Worm (Caenorhabditis elegans) whole organism, late embryonic: Measurements from ENCODE around the gene atz-1.

Experiments used
- C08G9.2 ChIP-seq: sonication (generic microtip); optimal IDR thresholded peaks from 2 replicates; lab custom pipeline; 2016; ENCODE audit warnings: mild to moderate bottlenecking, missing genetic modification characterization, moderate library complexity, missing compliant biosample characterization
- C38D4.7 ChIP-seq: fragments of 200-800 bp; sonication (Bioruptor generic); optimal IDR thresholded peaks from 2 replicates; lab custom pipeline; 2018; ENCODE audit warnings: mild to moderate bottlenecking, missing genetic modification characterization, moderate library complexity, missing compliant biosample characterization
- K02D7.2 ChIP-seq: sonication (generic microtip); optimal IDR thresholded peaks from 2 replicates; lab custom pipeline; 2017; ENCODE audit warnings: mild to moderate bottlenecking, missing genetic modification characterization, missing compliant biosample characterization
- T23F11.4 ChIP-seq: fragments of 200-800 bp; sonication (Bioruptor generic); optimal IDR thresholded peaks from 2 replicates; lab custom pipeline; 2018; ENCODE audit warnings: mild to moderate bottlenecking, missing genetic modification characterization, missing compliant biosample characterization
- Y22D7AL.16 ChIP-seq: sonication (generic microtip); optimal IDR thresholded peaks from 2 replicates; lab custom pipeline; 2016; ENCODE audit warnings: missing genetic modification characterization, missing compliant biosample characterization
- ceh-14 ChIP-seq: sonication (generic microtip); optimal IDR thresholded peaks from 2 replicates; lab custom pipeline; 2016; ENCODE audit warnings: missing genotype, missing genetic modification characterization, missing compliant biosample characterization
- ceh-18 ChIP-seq: sonication (generic microtip); optimal IDR thresholded peaks from 2 replicates; lab custom pipeline; 2016; ENCODE audit warnings: missing genetic modification characterization, missing compliant biosample characterization
- ceh-2 ChIP-seq: sonication (generic microtip); optimal IDR thresholded peaks from 2 replicates; lab custom pipeline; 2016; ENCODE audit warnings: missing genotype, missing genetic modification characterization, missing compliant biosample characterization
- ceh-24 ChIP-seq: sonication (generic microtip); optimal IDR thresholded peaks from 2 replicates; lab custom pipeline; 2016; ENCODE audit warnings: mild to moderate bottlenecking, missing genetic modification characterization, missing compliant biosample characterization
- ceh-30 ChIP-seq: fragments of 150-350 bp; optimal IDR thresholded peaks from 2 replicates; lab custom pipeline; 2014; ENCODE audit warnings: missing biosample characterization, missing genetic modification characterization
- ceh-34 ChIP-seq: sonication (generic microtip); optimal IDR thresholded peaks from 2 replicates; lab custom pipeline; 2016; ENCODE audit warnings: mild to moderate bottlenecking, missing genetic modification characterization, missing compliant biosample characterization
- ceh-48 ChIP-seq: sonication (generic microtip); optimal IDR thresholded peaks from 2 replicates; lab custom pipeline; 2016; ENCODE audit warnings: missing genetic modification characterization, inconsistent platforms, missing compliant biosample characterization
- dmd-4 ChIP-seq: sonication (generic microtip); optimal IDR thresholded peaks from 2 replicates; lab custom pipeline; 2016; ENCODE audit warnings: borderline replicate concordance, missing genetic modification characterization, missing compliant biosample characterization
- dve-1 ChIP-seq: sonication (generic microtip); optimal IDR thresholded peaks from 2 replicates; lab custom pipeline; 2017; ENCODE audit warnings: antibody characterized with exemption, mild to moderate bottlenecking, missing genetic modification characterization, missing compliant biosample characterization
- elt-2 ChIP-seq: sonication (generic microtip); optimal IDR thresholded peaks from 2 replicates; lab custom pipeline; 2016; ENCODE audit warnings: missing genetic modification reagents, missing genetic modification characterization, missing compliant biosample characterization
- ets-4 ChIP-seq: sonication (generic microtip); optimal IDR thresholded peaks from 2 replicates; lab custom pipeline; 2016; ENCODE audit warnings: missing genetic modification characterization, missing compliant biosample characterization
- eyg-1 ChIP-seq: sonication (generic microtip); optimal IDR thresholded peaks from 2 replicates; lab custom pipeline; 2016; ENCODE audit warnings: missing genotype, missing genetic modification characterization, missing compliant biosample characterization
- hlh-15 ChIP-seq: sonication (generic microtip); optimal IDR thresholded peaks from 2 replicates; lab custom pipeline; 2016; ENCODE audit warnings: missing genetic modification characterization, missing compliant biosample characterization
- hlh-6 ChIP-seq: sonication (generic microtip); optimal IDR thresholded peaks from 2 replicates; lab custom pipeline; 2016; ENCODE audit warnings: missing genotype, missing genetic modification characterization, missing compliant biosample characterization
- hlh-8 ChIP-seq: sonication (generic microtip); optimal IDR thresholded peaks from 2 replicates; lab custom pipeline; 2016; ENCODE audit warnings: missing genotype, missing genetic modification characterization, missing compliant biosample characterization
- mec-3 ChIP-seq: sonication (generic microtip); optimal IDR thresholded peaks from 2 replicates; lab custom pipeline; 2016; ENCODE audit warnings: borderline replicate concordance, missing genetic modification characterization, missing compliant biosample characterization
- npax-4 ChIP-seq: sonication (generic microtip); optimal IDR thresholded peaks from 2 replicates; lab custom pipeline; 2016; ENCODE audit warnings: missing genetic modification characterization, missing compliant biosample characterization
- odd-2 ChIP-seq: sonication (generic microtip); optimal IDR thresholded peaks from 2 replicates; lab custom pipeline; 2017; ENCODE audit warnings: antibody characterized with exemption, mild to moderate bottlenecking, missing genetic modification characterization, missing compliant biosample characterization
- pag-3 ChIP-seq: sonication (generic microtip); optimal IDR thresholded peaks from 2 replicates; lab custom pipeline; 2016; ENCODE audit warnings: missing compliant biosample characterization, missing genetic modification characterization, borderline replicate concordance
- pax-1 ChIP-seq: fragments of 150-350 bp; optimal IDR thresholded peaks from 2 replicates; lab custom pipeline; 2014; ENCODE audit warnings: missing biosample characterization, missing genetic modification characterization
- pha-2 ChIP-seq: sonication (generic microtip); optimal IDR thresholded peaks from 2 replicates; lab custom pipeline; 2017; ENCODE audit warnings: mild to moderate bottlenecking, missing genetic modification characterization, missing compliant biosample characterization
- rnt-1 ChIP-seq: sonication (generic microtip); optimal IDR thresholded peaks from 2 replicates; lab custom pipeline; 2016; ENCODE audit warnings: missing genetic modification characterization, missing compliant biosample characterization
- sdc-2 ChIP-seq: sonication (generic microtip); optimal IDR thresholded peaks from 2 replicates; lab custom pipeline; 2016; ENCODE audit warnings: missing genotype, missing genetic modification characterization, missing compliant biosample characterization
- sox-4 ChIP-seq: sonication (generic microtip); optimal IDR thresholded peaks from 2 replicates; lab custom pipeline; 2017; ENCODE audit warnings: mild to moderate bottlenecking, missing genetic modification characterization, inconsistent platforms, missing compliant biosample characterization
- tbx-2 ChIP-seq: sonication (generic microtip); optimal IDR thresholded peaks from 2 replicates; lab custom pipeline; 2016; ENCODE audit warnings: missing genetic modification characterization, missing compliant biosample characterization
- unc-42 ChIP-seq: sonication (generic microtip); optimal IDR thresholded peaks from 2 replicates; lab custom pipeline; 2016; ENCODE audit warnings: missing genotype, missing genetic modification characterization, missing compliant biosample characterization
- ztf-16 ChIP-seq: sonication (generic microtip); optimal IDR thresholded peaks from 2 replicates; lab custom pipeline; 2017; ENCODE audit warnings: missing genetic modification characterization, missing compliant biosample characterization

atz-1 gene

DNA sequence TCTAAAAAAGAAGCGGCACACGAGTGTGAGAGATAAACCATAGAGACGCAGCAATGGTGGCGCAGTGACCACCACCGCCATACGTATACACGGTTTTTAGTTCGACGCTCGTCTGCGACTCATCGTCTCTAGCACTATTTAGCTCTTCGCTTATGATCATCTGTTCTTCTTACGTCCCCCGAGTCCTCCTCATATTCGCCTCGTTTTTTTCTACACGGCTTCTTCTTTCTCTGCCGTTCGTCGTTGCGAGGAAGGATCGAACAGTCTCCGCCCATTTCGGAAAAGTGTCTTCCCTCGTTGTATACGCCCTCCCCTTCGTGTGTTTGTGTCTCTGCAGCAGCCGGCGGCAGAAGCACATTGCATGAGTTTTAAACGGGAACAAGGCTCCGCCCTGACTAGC is 11.0 kb downstream of the atz-1 start:
- TF ChIP-seq C08G9.2 (tag; lab: Kevin White, UChicago) (peak; percentile 5), ceh-2 (no peak), pha-2 (tag; lab: Kevin White, UChicago) (no peak), sdc-2 (peak; percentile 2), dve-1 (tag; lab: Kevin White, UChicago) (no peak), hlh-6 (tag; lab: Kevin White, UChicago) (peak; percentile 9), ceh-24 (tag; lab: Kevin White, UChicago) (no peak), npax-4 (tag; lab: Kevin White, UChicago) (no peak), dmd-4 (tag; lab: Kevin White, UChicago) (no peak), T23F11.4 (GFP tag; lab: Kevin White, UChicago) (no peak), Y22D7AL.16 (no peak), mec-3 (no peak)

DNA sequence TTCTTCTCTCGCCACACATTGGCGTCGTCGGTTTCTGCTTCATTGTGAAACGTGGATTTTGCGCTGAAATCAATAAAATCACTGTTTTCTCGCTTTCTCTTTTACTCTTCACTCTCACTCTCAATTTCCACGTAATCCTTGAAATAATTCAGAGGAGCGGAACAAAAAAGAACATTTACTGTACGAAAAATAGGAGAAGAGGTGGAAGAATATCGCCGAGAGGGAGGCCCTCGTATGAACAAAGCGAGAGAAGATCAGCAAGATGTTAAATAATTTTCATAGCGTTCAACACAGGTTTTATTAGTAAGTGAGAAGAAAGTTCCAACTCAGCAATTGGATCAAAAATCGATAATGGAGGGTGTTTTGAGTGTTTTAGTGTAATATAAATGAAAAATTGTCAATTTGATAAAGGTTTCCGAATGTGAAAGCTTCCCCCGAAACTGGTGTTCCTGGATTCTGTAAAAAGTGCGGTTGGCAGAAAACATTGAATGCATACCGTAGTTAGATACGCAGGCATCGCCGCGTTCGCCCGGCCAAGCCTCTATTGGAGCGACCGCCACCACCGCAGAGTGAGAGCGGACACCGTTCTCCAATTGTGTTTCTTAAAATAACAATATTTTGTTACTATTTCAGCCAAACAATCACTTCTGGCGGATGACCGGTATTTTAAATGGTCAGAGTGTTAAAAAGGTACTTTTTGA is 14.4 kb downstream of the atz-1 start, which contains the start of the genes ccr-4 and ZC518.8:
Gene ccr-4 (plus strand): TSS at position 151 of the 701 bp plus-strand sequence.
Gene ZC518.8 (minus strand): TSS at position 517 of the 701 bp plus-strand sequence.
- TF ChIP-seq pag-3 (tag; lab: Kevin White, UChicago) (no peak), ceh-14 (tag; lab: Kevin White, UChicago) (no peak), tbx-2 (no peak), ceh-34 (tag; lab: Kevin White, UChicago) (no peak), sox-4 (tag; lab: Kevin White, UChicago) (no peak)

ce11 chrIV:12360742-12361195 is 15.2 kb downstream of the atz-1 start, which contains the start of gene sec-24.2:
sec-24.2 (minus strand) TSS chrIV:12360792.
- TF ChIP-seq ceh-48 (tag; lab: Kevin White, UChicago) (no peak), hlh-15 (tag; lab: Kevin White, UChicago) (no peak), pax-1 (tag; lab: Kevin White, UChicago) (no peak), odd-2 (tag; lab: Kevin White, UChicago) (no peak), C38D4.7 (GFP tag; lab: Kevin White, UChicago) (no peak)

DNA sequence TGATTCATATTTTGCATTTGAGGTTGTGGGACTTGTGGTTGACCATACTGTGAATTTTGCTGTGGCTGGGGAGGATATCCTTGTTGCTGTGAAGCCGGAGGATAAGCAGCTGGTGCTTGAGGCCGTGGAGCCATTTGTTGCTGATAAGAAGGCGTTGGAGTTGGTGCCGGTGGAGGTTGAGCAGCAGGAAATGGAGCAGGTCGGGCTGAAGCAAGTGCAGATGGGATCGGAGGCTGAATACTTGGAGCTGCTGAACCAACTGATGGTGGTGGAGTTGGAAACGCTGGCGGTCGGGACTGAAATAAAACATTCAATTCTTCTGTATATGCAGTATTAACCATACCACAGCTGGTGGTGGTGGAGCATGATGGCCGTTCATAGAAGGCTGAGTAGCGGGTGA is 15.9 kb downstream of the atz-1 start:
- TF ChIP-seq dve-1 (tag; lab: Kevin White, UChicago) (no peak), ets-4 (tag; lab: Kevin White, UChicago) (no peak), C38D4.7 (GFP tag; lab: Kevin White, UChicago) (no peak)

ce11 chrIV:12350235-12350634 is 25.7 kb downstream of the atz-1 start:
- TF ChIP-seq unc-42 (tag; lab: Kevin White, UChicago) (peak; percentile 37), eyg-1 (tag; lab: Kevin White, UChicago) (no peak)

DNA sequence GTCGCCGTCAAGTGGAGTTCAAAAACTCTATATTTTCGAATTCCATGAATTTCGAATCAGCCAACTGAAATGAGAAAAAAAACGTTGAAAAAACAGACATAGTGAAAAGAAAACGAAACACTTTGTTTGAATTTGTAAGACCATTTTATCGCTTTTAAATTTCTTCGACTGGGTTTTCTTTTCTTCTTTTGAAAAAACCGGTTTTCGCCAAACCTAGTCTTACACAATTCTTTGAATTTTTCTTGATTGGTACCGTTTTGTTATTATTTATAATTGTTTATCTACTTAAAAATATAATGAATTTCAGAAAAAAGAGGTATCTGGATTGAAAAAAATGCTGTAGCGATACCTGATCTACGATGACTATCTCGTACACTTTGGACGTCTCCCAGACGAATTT is 26.3 kb downstream of the atz-1 start, which contains the start of gene best-22:
Gene best-22 (plus strand): TSS at position 301 of the 400 bp plus-strand sequence.
- TF ChIP-seq ceh-48 (tag; lab: Kevin White, UChicago) (no peak), hlh-8 (no peak), hlh-15 (tag; lab: Kevin White, UChicago) (no peak), rnt-1 (no peak), sdc-2 (no peak), K02D7.2 (tag; lab: Kevin White, UChicago) (no peak), odd-2 (tag; lab: Kevin White, UChicago) (no peak), ztf-16 (tag; lab: Kevin White, UChicago) (no peak), ceh-2 (no peak), Y22D7AL.16 (no peak), ceh-14 (tag; lab: Kevin White, UChicago) (no peak), ceh-18 (tag; lab: Kevin White, UChicago) (no peak), ceh-30 (tag; lab: Kevin White, UChicago) (no peak), elt-2 (tag; lab: Kevin White, UChicago) (no peak), pax-1 (tag; lab: Kevin White, UChicago) (no peak)
